Worm (Caenorhabditis elegans) whole organism, young adult: ENCODE data around the gene slc-17.3.
"Not testable (repeated sequence)": the region's sequence is repeated elsewhere in the genome, so short reads cannot be mapped to it uniquely, and the experiment has no call there.

Experiments used
- B0261.1 ChIP-seq: sonication (generic microtip); optimal IDR thresholded peaks from 2 replicates; lab custom pipeline; 2016; ENCODE audit warnings: mild to moderate bottlenecking, missing genetic modification characterization, moderate library complexity, missing compliant biosample characterization
- F22D6.2 ChIP-seq: sonication (generic microtip); optimal IDR thresholded peaks from 2 replicates; lab custom pipeline; 2016; ENCODE audit warnings: mild to moderate bottlenecking, missing genetic modification characterization, missing compliant biosample characterization
- F52B5.7 ChIP-seq: sonication (generic microtip); optimal IDR thresholded peaks from 2 replicates; lab custom pipeline; 2016; ENCODE audit warnings: mild to moderate bottlenecking, missing genetic modification characterization, missing compliant biosample characterization
- F57C9.4 ChIP-seq: sonication (generic microtip); optimal IDR thresholded peaks from 2 replicates; lab custom pipeline; 2017; ENCODE audit warnings: mild to moderate bottlenecking, missing genetic modification characterization, missing compliant biosample characterization
- Y53G8AR.9 ChIP-seq: fragments of 200-800 bp; sonication (Bioruptor generic); conservative IDR thresholded peaks from 2 replicates; pipeline ENCODE4 v1.3.6; 2022; ENCODE audit warnings: missing genetic modification reagents, missing genetic modification characterization, missing compliant biosample characterization
- Y67H2A.10 ChIP-seq: fragments of 200-800 bp; sonication (Bioruptor generic); conservative IDR thresholded peaks from 2 replicates; pipeline ENCODE4 v1.3.6; 2022; ENCODE audit warnings: missing genetic modification reagents, missing genetic modification characterization, missing compliant biosample characterization
- akir-1 ChIP-seq: fragments of 200-800 bp; sonication (Bioruptor generic); optimal IDR thresholded peaks from 2 replicates; lab custom pipeline; 2018; ENCODE audit warnings: mild to moderate bottlenecking, missing genetic modification characterization, moderate library complexity, missing compliant biosample characterization
- atf-7 ChIP-seq: sonication (generic microtip); optimal IDR thresholded peaks from 2 replicates; lab custom pipeline; 2017; ENCODE audit warnings: mild to moderate bottlenecking, missing genetic modification characterization, missing compliant biosample characterization
- athp-1 ChIP-seq: sonication (generic microtip); optimal IDR thresholded peaks from 2 replicates; lab custom pipeline; 2017; ENCODE audit warnings: mild to moderate bottlenecking, missing genetic modification characterization, missing compliant biosample characterization
- cebp-2 ChIP-seq: fragments of 200-800 bp; sonication (Bioruptor generic); IDR thresholded peaks from 2 replicates; pipeline ENCODE4 v1.3.6; 2022; ENCODE audit warnings: missing genetic modification characterization, missing compliant biosample characterization
- ceh-79 ChIP-seq: sonication (generic microtip); optimal IDR thresholded peaks from 2 replicates; lab custom pipeline; 2017; ENCODE audit warnings: mild to moderate bottlenecking, missing genetic modification characterization, missing compliant biosample characterization
- die-1 ChIP-seq: sonication (generic microtip); optimal IDR thresholded peaks from 2 replicates; lab custom pipeline; 2016; ENCODE audit warnings: missing genotype, mild to moderate bottlenecking, missing genetic modification characterization, missing compliant biosample characterization
- dpl-1 ChIP-seq: fragments of 150-350 bp; optimal IDR thresholded peaks from 2 replicates; lab custom pipeline; 2014; ENCODE audit warnings: missing biosample characterization, missing genetic modification reagents, missing genetic modification characterization
- egl-18 ChIP-seq: fragments of 200-800 bp; sonication (Bioruptor generic); IDR thresholded peaks from 2 replicates; pipeline ENCODE4 v1.3.6; 2022; ENCODE audit warnings: missing genetic modification reagents, missing genetic modification characterization, missing compliant biosample characterization
- egl-44 ChIP-seq: fragments of 200-800 bp; sonication (Bioruptor generic); IDR thresholded peaks from 2 replicates; pipeline ENCODE4 v1.3.6; 2022; ENCODE audit warnings: missing genetic modification reagents, missing genetic modification characterization, missing compliant biosample characterization
- egrh-3 ChIP-seq: fragments of 200-800 bp; sonication (Bioruptor generic); IDR thresholded peaks from 2 replicates; pipeline ENCODE4 v1.3.6; 2022; ENCODE audit warnings: missing genetic modification reagents, missing genetic modification characterization, missing compliant biosample characterization
- ekl-4 ChIP-seq: fragments of 200-800 bp; sonication (Bioruptor generic); IDR thresholded peaks from 2 replicates; pipeline ENCODE4 v1.3.6; 2022; ENCODE audit warnings: missing genetic modification reagents, missing genetic modification characterization, missing compliant biosample characterization
- hrde-1 ChIP-seq: sonication (generic microtip); optimal IDR thresholded peaks from 2 replicates; lab custom pipeline; 2016; ENCODE audit warnings: missing genetic modification characterization, mild to moderate bottlenecking, missing compliant biosample characterization, moderate library complexity, missing genotype, missing genetic modification reagents, borderline replicate concordance
- hsf-1 ChIP-seq: fragments of 200-800 bp; sonication (Bioruptor generic); IDR thresholded peaks from 2 replicates; pipeline ENCODE4 v1.3.6; 2022; ENCODE audit warnings: missing genetic modification reagents, missing genetic modification characterization, missing compliant biosample characterization
- let-607 ChIP-seq, 2 experiments: fragments of 200-800 bp in 1 of 2; sonication (Bioruptor generic) in 1 of 2; sonication (generic microtip) in 1 of 2; optimal IDR thresholded peaks; 2 replicates each; lab custom pipeline; 2016 to 2018; ENCODE audit warnings: mild to moderate bottlenecking in 2 of 2, missing compliant biosample characterization in 2 of 2, missing genetic modification characterization in 2 of 2, moderate library complexity in 2 of 2, missing genotype in 1 of 2
- lin-26 ChIP-seq: fragments of 200-800 bp; sonication (Bioruptor generic); IDR thresholded peaks from 2 replicates; pipeline ENCODE4 v1.3.6; 2022; ENCODE audit warnings: missing genetic modification reagents, missing genetic modification characterization, missing compliant biosample characterization
- lin-35 ChIP-seq, 3 experiments: fragments of 150-350 bp in 2 of 3; sonication (generic microtip) in 1 of 3; optimal IDR thresholded peaks; 2 replicates each; lab custom pipeline; 2014 to 2018; ENCODE audit warnings: missing biosample characterization in 3 of 3, missing genetic modification characterization in 3 of 3, missing genetic modification reagents in 3 of 3
- lsy-27 ChIP-seq: sonication (generic microtip); optimal IDR thresholded peaks from 2 replicates; lab custom pipeline; 2017; ENCODE audit warnings: missing genetic modification characterization, mild to moderate bottlenecking, missing compliant biosample characterization, antibody characterized with exemption, missing genotype, borderline replicate concordance; ENCODE audit not compliant: insufficient read depth
- madf-6 ChIP-seq: fragments of 200-800 bp; sonication (Bioruptor generic); IDR thresholded peaks from 2 replicates; pipeline ENCODE4 v1.3.6; 2022; ENCODE audit warnings: missing genetic modification reagents, missing genetic modification characterization, missing compliant biosample characterization
- nfya-1 ChIP-seq: sonication (generic microtip); optimal IDR thresholded peaks from 2 replicates; lab custom pipeline; 2017; ENCODE audit warnings: antibody characterized with exemption, missing compliant biosample characterization, missing genetic modification characterization, borderline replicate concordance; ENCODE audit not compliant: insufficient read depth
- nfya-2 ChIP-seq: fragments of 200-800 bp; sonication (Bioruptor generic); IDR thresholded peaks from 2 replicates; pipeline ENCODE4 v1.3.6; 2022; ENCODE audit warnings: missing genetic modification reagents, missing genetic modification characterization, missing compliant biosample characterization
- nfyb-1 ChIP-seq: fragments of 200-800 bp; sonication (Bioruptor generic); IDR thresholded peaks from 2 replicates; pipeline ENCODE4 v1.3.6; 2022; ENCODE audit warnings: missing genetic modification reagents, missing genetic modification characterization, missing compliant biosample characterization
- nhr-179 ChIP-seq: sonication (generic microtip); optimal IDR thresholded peaks from 2 replicates; lab custom pipeline; 2016; ENCODE audit warnings: mild to moderate bottlenecking, missing genetic modification characterization, missing compliant biosample characterization
- nhr-90 ChIP-seq: sonication (generic microtip); optimal IDR thresholded peaks from 2 replicates; lab custom pipeline; 2016; ENCODE audit warnings: missing genotype, mild to moderate bottlenecking, missing genetic modification characterization, missing compliant biosample characterization
- pbrm-1 ChIP-seq: fragments of 200-800 bp; sonication (Bioruptor generic); IDR thresholded peaks from 2 replicates; pipeline ENCODE4 v1.3.6; 2022; ENCODE audit warnings: missing genetic modification reagents, missing genetic modification characterization, missing compliant biosample characterization
- rpc-1 ChIP-seq, 2 experiments: fragments of 150-350 bp in 1 of 2; sonication (generic microtip) in 1 of 2; optimal IDR thresholded peaks; 2 replicates each; lab custom pipeline; 2014 to 2018; ENCODE audit warnings: missing biosample characterization in 1 of 2, missing genetic modification characterization in 1 of 2, missing genetic modification reagents in 1 of 2, missing genotype in 1 of 2
- sptf-2 ChIP-seq: fragments of 200-800 bp; sonication (Bioruptor generic); optimal IDR thresholded peaks from 2 replicates; lab custom pipeline; 2018; ENCODE audit warnings: mild to moderate bottlenecking, missing genetic modification characterization, missing compliant biosample characterization
- tbp1 ChIP-seq: fragments of 200-800 bp; sonication (Bioruptor generic); optimal IDR thresholded peaks from 2 replicates; lab custom pipeline; 2018; ENCODE audit warnings: mild to moderate bottlenecking, missing genetic modification characterization, missing compliant biosample characterization
- unc-130 ChIP-seq: sonication (generic microtip); optimal IDR thresholded peaks from 2 replicates; lab custom pipeline; 2016; ENCODE audit warnings: missing genetic modification reagents, missing genetic modification characterization, missing compliant biosample characterization
- ztf-18 ChIP-seq: sonication (generic microtip); optimal IDR thresholded peaks from 2 replicates; lab custom pipeline; 2016; ENCODE audit warnings: missing genotype, mild to moderate bottlenecking, missing genetic modification characterization, missing compliant biosample characterization

Gene slc-17.3

DNA sequence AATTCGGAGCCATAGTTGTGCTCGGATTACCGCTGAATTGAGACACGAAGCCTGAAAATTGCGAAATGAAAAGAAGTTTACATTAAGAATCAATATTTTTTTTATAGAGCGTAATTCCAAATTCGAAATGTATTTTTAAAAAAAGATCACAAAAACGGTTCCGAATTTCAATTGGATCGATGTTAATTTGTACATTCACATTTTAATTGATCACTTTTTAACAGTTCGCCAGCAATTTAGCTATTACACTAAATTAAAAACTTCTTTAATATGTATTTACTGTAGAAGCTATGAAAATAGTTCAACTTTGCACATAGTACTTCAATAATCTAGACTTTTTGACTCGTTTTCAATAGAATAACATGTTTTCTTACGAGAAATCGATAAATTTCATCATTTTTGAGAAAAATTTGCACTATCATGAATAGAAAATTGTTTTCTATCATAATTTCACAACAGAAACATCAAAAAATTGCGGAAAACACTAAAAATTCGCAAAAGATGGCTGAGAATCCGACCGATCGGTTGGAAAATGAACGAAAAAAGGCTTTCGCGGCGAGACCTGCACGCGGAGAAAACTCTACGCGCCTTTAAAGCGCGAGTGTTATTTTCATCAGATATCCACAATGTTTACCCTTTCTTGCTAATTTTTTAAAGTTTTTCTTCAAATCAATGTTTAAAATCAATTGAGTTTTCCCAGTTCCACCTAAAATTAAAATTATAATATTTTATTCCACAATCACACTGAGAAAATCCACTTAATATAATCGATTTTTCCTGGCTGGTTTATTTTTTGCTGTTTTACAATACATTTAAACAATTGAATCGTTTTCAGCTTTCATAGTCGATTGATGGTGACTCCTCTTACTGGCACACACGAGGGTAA is 36.3 kb downstream of the slc-17.3 start, which contains the start of the genes egl-45 and kcmf-1 (continued):
- peak in 1 of 3 experiments; percentile 3 for TF ChIP-seq lin-35 (GFP tag; optimal IDR thresholded peaks at IDR 0.05; lab: Kevin White, UChicago)
- TF ChIP-seq, all 124 proteins: peak for 5

- peak; percentile 65; the same call in 1 of the 2 replicates for TF ChIP-seq hsf-1
- no peak for TF ChIP-seq nhr-179
- no peak for TF ChIP-seq akir-1 (GFP tag; lab: Kevin White, UChicago)
- no peak for TF ChIP-seq egl-18 (GFP tag; lab: Robert Waterston, UW)
- TF ChIP-seq cebp-2 (GFP tag; lab: Robert Waterston, UW), result no peak
- TF ChIP-seq ztf-18 (tag; lab: Kevin White, UChicago), result peak; percentile 3
- no peak for TF ChIP-seq nfya-2 (GFP tag; lab: Robert Waterston, UW)
- TF ChIP-seq lsy-27 (tag; lab: Kevin White, UChicago), result no peak
- no peak for TF ChIP-seq pbrm-1 (GFP tag; lab: Robert Waterston, UW)
- peak; percentile 49 for TF ChIP-seq madf-6
- TF ChIP-seq F52B5.7, result no peak
- peak; percentile 61 for TF ChIP-seq hrde-1
- no peak for TF ChIP-seq egl-44 (GFP tag; lab: Robert Waterston, UW)
- peak; percentile 30 for TF ChIP-seq tbp1 (GFP tag; lab: Kevin White, UChicago)
- TF ChIP-seq ekl-4 (GFP tag; lab: Robert Waterston, UW), result 0 out of 2 replicates have a peak, but pooled peaks have one; percentile 15
Observed at ce11 chrIII:7824041-7824440, 41.0 kb downstream of the slc-17.3 start.

DNA sequence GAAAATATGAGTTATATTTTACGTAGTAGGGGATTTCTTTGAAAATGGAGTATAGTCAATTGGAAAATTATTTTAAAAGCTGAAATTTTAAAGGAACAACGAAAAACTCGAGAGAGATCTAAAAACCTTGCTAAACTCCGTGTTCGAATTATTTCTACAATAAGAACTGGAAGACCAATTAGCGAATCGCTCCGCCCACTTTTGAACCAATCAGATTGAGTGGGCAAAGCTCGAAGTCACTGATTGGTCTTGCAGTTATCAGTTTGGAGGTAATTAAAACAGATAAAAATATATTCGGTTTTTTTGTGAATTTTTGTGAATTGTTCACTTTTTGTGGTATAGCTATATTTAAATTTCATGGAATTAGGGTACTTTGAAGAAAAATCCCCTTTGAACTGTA is 41.8 kb downstream of the slc-17.3 start:
- no peak for TF ChIP-seq nfya-1 (tag; lab: Kevin White, UChicago)
- TF ChIP-seq nhr-90, result no peak
- TF ChIP-seq unc-130, result no peak
- no peak for TF ChIP-seq atf-7 (tag; lab: Kevin White, UChicago)
- no peak for TF ChIP-seq egrh-3 (GFP tag; lab: Robert Waterston, UW)

ce11 chrIII:7821130-7821529 is 44.0 kb downstream of the slc-17.3 start:
- TF ChIP-seq B0261.1 (peak; percentile 43), lin-26 (peak; percentile 74; the same call in 1 of the 2 replicates), rpc-1 (tag; optimal IDR thresholded peaks at IDR 0.05; lab: Kevin White, UChicago) (peak; percentile 44), tbp1 (GFP tag; lab: Kevin White, UChicago) (peak; percentile 39)
- TF ChIP-seq rpc-1 (optimal IDR thresholded peaks at IDR 0.05; lab: Kevin White, UChicago), result not testable (repeated sequence)

- TF ChIP-seq ztf-18 (tag; lab: Kevin White, UChicago), result no peak
- TF ChIP-seq hsf-1, result no peak
- TF ChIP-seq die-1 (tag; lab: Kevin White, UChicago), result no peak
- no peak for TF ChIP-seq dpl-1 (GFP tag; lab: Kevin White, UChicago)
- no peak for TF ChIP-seq Y53G8AR.9 (GFP tag; lab: Robert Waterston, UW)
- TF ChIP-seq let-607 (tag; optimal IDR thresholded peaks at IDR 0.05; lab: Kevin White, UChicago), result no peak
- no peak for TF ChIP-seq nfyb-1 (GFP tag; lab: Robert Waterston, UW)
- TF ChIP-seq ekl-4 (GFP tag; lab: Robert Waterston, UW), result no peak
- TF ChIP-seq nhr-179, result no peak
- no peak for TF ChIP-seq Y67H2A.10 (GFP tag; lab: Robert Waterston, UW)
- no peak for TF ChIP-seq ceh-79 (tag; lab: Kevin White, UChicago)
- no peak for TF ChIP-seq akir-1 (GFP tag; lab: Kevin White, UChicago)
- TF ChIP-seq athp-1 (tag; lab: Kevin White, UChicago), result no peak
- TF ChIP-seq F57C9.4, result no peak
- no peak for TF ChIP-seq sptf-2 (GFP tag; lab: Kevin White, UChicago)
- TF ChIP-seq F22D6.2 (tag; lab: Kevin White, UChicago), result no peak
Observed at ce11 chrIII:7819866-7820265, 45.2 kb downstream of the slc-17.3 start.
